Fruit fly (Drosophila melanogaster) S2 (cell line): ENCODE results near the gene ND-24L.

Experiments
- CG8478 ChIP-seq: fragments of >200 bp; optimal IDR thresholded peaks from 2 replicates; lab custom pipeline; 2018
- CTCF ChIP-seq, 2 experiments: fragments of >200 bp; optimal IDR thresholded peaks; 2 replicates each; lab custom pipeline; 2018

DNA sequence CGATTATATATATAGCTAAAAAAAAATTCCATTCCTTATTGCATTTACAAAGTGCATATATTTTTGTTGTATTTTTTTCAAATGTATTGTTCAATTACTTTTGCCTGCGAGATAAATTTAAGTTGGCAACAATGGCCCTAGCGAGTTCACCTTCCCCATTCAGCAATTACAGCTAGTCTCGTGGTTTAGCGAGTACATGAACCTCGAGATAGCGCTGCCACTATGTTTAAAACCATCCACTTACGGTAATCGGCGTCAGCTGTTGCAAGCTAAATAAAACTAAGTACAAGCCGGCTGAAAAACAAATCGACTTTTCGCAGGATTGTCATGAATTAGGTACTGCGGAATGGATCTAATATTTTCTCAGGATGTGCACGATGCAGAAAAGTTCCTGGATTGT is 32.2 kb upstream of the ND-24L start:
- peak; percentile 54 to 70 for TF ChIP-seq CTCF (optimal IDR thresholded peaks at IDR 0.05; lab: Kevin White, UChicago)
- TF ChIP-seq CG8478: no peak
